Fruit fly (Drosophila melanogaster) whole organism, prepupa: ENCODE results near the gene Col4a1.

Experiments
- Blimp-1 ChIP-seq: fragments of 200-800 bp; sonication (Bioruptor generic); optimal IDR thresholded peaks from 3 replicates; lab custom pipeline; 2017; ENCODE audit warnings: missing biosample characterization, missing genetic modification characterization, mild to moderate bottlenecking, moderate library complexity, missing genetic modification reagents
- CG10631 ChIP-seq: fragments of 200-800 bp; sonication (Bioruptor generic); optimal IDR thresholded peaks from 2 replicates; lab custom pipeline; 2016; ENCODE audit warnings: missing biosample characterization, missing genetic modification characterization
- CG10669 ChIP-seq: fragments of 200-800 bp; sonication (Bioruptor generic); optimal IDR thresholded peaks from 3 replicates; lab custom pipeline; 2018; ENCODE audit warnings: missing biosample characterization, mild to moderate bottlenecking, missing genetic modification characterization, moderate library complexity
- CG11294 ChIP-seq: fragments of 200-800 bp; sonication (Bioruptor generic); IDR thresholded peaks from 2 replicates; pipeline ENCODE4 v1.3.6; 2022; ENCODE audit warnings: missing biosample characterization, missing genetic modification characterization
- CG11762 ChIP-seq: fragments of 200-800 bp; sonication (Bioruptor generic); optimal IDR thresholded peaks from 3 replicates; lab custom pipeline; 2016; ENCODE audit warnings: missing biosample characterization, missing genetic modification characterization; ENCODE audit not compliant: insufficient read depth
- CG1621 ChIP-seq: fragments of 200-800 bp; sonication (Bioruptor generic); optimal IDR thresholded peaks from 3 replicates; lab custom pipeline; 2018; ENCODE audit warnings: missing biosample characterization, mild to moderate bottlenecking, missing genetic modification characterization
- CG16779 ChIP-seq: fragments of 200-800 bp; sonication (Bioruptor generic); optimal IDR thresholded peaks from 3 replicates; lab custom pipeline; 2017; ENCODE audit warnings: missing biosample characterization, mild to moderate bottlenecking, missing genetic modification characterization
- CG3032 ChIP-seq: fragments of 200-800 bp; optimal IDR thresholded peaks from 2 replicates; lab custom pipeline; 2019; ENCODE audit warnings: missing biosample characterization, mild to moderate bottlenecking, missing genetic modification characterization, moderate library complexity
- CG31627 ChIP-seq: fragments of 200-800 bp; sonication (Bioruptor generic); optimal IDR thresholded peaks from 3 replicates; lab custom pipeline; 2016; ENCODE audit warnings: missing biosample characterization, missing genetic modification characterization
- CG32006 ChIP-seq: fragments of 200-800 bp; sonication (Bioruptor generic); optimal IDR thresholded peaks from 3 replicates; lab custom pipeline; 2017; ENCODE audit warnings: missing biosample characterization, mild to moderate bottlenecking, missing genetic modification characterization
- CG34406 ChIP-seq: fragments of 200-800 bp; sonication (Bioruptor generic); optimal IDR thresholded peaks from 3 replicates; lab custom pipeline; 2016; ENCODE audit warnings: missing biosample characterization, missing genetic modification characterization
- CG3919 ChIP-seq: fragments of 200-800 bp; sonication (Bioruptor generic); optimal IDR thresholded peaks from 3 replicates; lab custom pipeline; 2016; ENCODE audit warnings: missing biosample characterization, missing genetic modification characterization
- CG4318 ChIP-seq: fragments of 200-800 bp; sonication (Bioruptor generic); optimal IDR thresholded peaks from 3 replicates; lab custom pipeline; 2017; ENCODE audit warnings: missing biosample characterization, mild to moderate bottlenecking, missing genetic modification characterization
- CG6276 ChIP-seq: fragments of 200-800 bp; sonication (Bioruptor generic); optimal IDR thresholded peaks from 2 replicates; lab custom pipeline; 2017; ENCODE audit warnings: missing biosample characterization, mild to moderate bottlenecking, missing genetic modification characterization
- CG6808 ChIP-seq: fragments of 200-800 bp; sonication (Bioruptor generic); optimal IDR thresholded peaks from 3 replicates; lab custom pipeline; 2017; ENCODE audit warnings: missing biosample characterization, missing genetic modification characterization, mild to moderate bottlenecking, moderate library complexity, missing genetic modification reagents
- CG8119 ChIP-seq: fragments of 200-800 bp; sonication (Bioruptor generic); IDR thresholded peaks from 3 replicates; pipeline ENCODE4 v1.3.6; 2022; ENCODE audit warnings: missing biosample characterization, missing genetic modification characterization
- CG8632 ChIP-seq: fragments of 200-800 bp; sonication (Bioruptor generic); optimal IDR thresholded peaks from 3 replicates; lab custom pipeline; 2016; ENCODE audit warnings: missing biosample characterization, missing genetic modification characterization
- CG9139 ChIP-seq: fragments of 200-800 bp; sonication (Bioruptor generic); optimal IDR thresholded peaks from 3 replicates; lab custom pipeline; 2017; ENCODE audit warnings: missing biosample characterization, mild to moderate bottlenecking, missing genetic modification characterization
- Eip75B ChIP-seq: fragments of 200-800 bp; sonication (Bioruptor generic); optimal IDR thresholded peaks from 3 replicates; lab custom pipeline; 2016; ENCODE audit warnings: missing biosample characterization, missing genetic modification characterization
- Eip78C ChIP-seq: fragments of 200-800 bp; sonication (Bioruptor generic); peaks from one replicate; lab custom pipeline; 2016; ENCODE audit warnings: missing biosample characterization, missing genetic modification characterization
- Ets21C ChIP-seq: fragments of 200-800 bp; sonication (Bioruptor generic); optimal IDR thresholded peaks from 3 replicates; lab custom pipeline; 2016; ENCODE audit warnings: missing biosample characterization, missing genetic modification characterization
- Hr4 ChIP-seq: fragments of 200-800 bp; sonication (Bioruptor generic); optimal IDR thresholded peaks from 3 replicates; lab custom pipeline; 2016; ENCODE audit warnings: missing biosample characterization, missing genetic modification characterization
- Lpt ChIP-seq: fragments of 200-800 bp; sonication (Bioruptor generic); optimal IDR thresholded peaks from 3 replicates; lab custom pipeline; 2016; ENCODE audit warnings: missing biosample characterization, missing genetic modification characterization
- Met ChIP-seq: fragments of 200-800 bp; sonication (Bioruptor generic); optimal IDR thresholded peaks from 3 replicates; lab custom pipeline; 2016; ENCODE audit warnings: missing biosample characterization, missing genetic modification characterization
- OdsH ChIP-seq: fragments of 200-800 bp; sonication (Bioruptor generic); optimal IDR thresholded peaks from 3 replicates; lab custom pipeline; 2016; ENCODE audit warnings: missing biosample characterization, missing genetic modification characterization
- Smox ChIP-seq: fragments of 200-800 bp; sonication (Bioruptor generic); optimal IDR thresholded peaks from 3 replicates; lab custom pipeline; 2016; ENCODE audit warnings: missing biosample characterization, missing genetic modification characterization
- Sox102F ChIP-seq: fragments of 200-800 bp; sonication (Bioruptor generic); optimal IDR thresholded peaks from 2 replicates; lab custom pipeline; 2016; ENCODE audit warnings: missing biosample characterization, mild to moderate bottlenecking, missing genetic modification characterization
- Sox14 ChIP-seq: fragments of 200-800 bp; sonication (Bioruptor generic); optimal IDR thresholded peaks from 3 replicates; lab custom pipeline; 2016; ENCODE audit warnings: missing biosample characterization, missing genetic modification characterization
- Sox15 ChIP-seq: fragments of 200-800 bp; sonication (Bioruptor generic); optimal IDR thresholded peaks from 3 replicates; lab custom pipeline; 2016; ENCODE audit warnings: missing biosample characterization, missing genetic modification characterization
- acj6 ChIP-seq: fragments of 200-800 bp; sonication (Bioruptor generic); optimal IDR thresholded peaks from 3 replicates; lab custom pipeline; 2016; ENCODE audit warnings: missing biosample characterization, missing genetic modification characterization
- cyc ChIP-seq: fragments of 200-800 bp; sonication (Bioruptor generic); optimal IDR thresholded peaks from 3 replicates; lab custom pipeline; 2016; ENCODE audit warnings: missing biosample characterization, missing genetic modification characterization
- eg ChIP-seq: fragments of 200-800 bp; sonication (Bioruptor generic); IDR thresholded peaks from 3 replicates; pipeline ENCODE4 v1.3.6; 2022; ENCODE audit warnings: missing biosample characterization, missing genetic modification characterization
- esn ChIP-seq: fragments of 200-800 bp; sonication (Bioruptor generic); optimal IDR thresholded peaks from 2 replicates; lab custom pipeline; 2016; ENCODE audit warnings: missing biosample characterization, mild to moderate bottlenecking, missing genetic modification characterization, moderate library complexity
- fd59A ChIP-seq: fragments of 200-800 bp; sonication (Bioruptor generic); optimal IDR thresholded peaks from 2 replicates; lab custom pipeline; 2017; ENCODE audit warnings: missing biosample characterization, mild to moderate bottlenecking, missing genetic modification characterization, missing genetic modification reagents
- fd85E ChIP-seq: fragments of 200-800 bp; sonication (Bioruptor generic); optimal IDR thresholded peaks from 3 replicates; lab custom pipeline; 2016; ENCODE audit warnings: missing biosample characterization, missing genetic modification characterization
- fkh ChIP-seq: fragments of 200-800 bp; sonication (Bioruptor generic); optimal IDR thresholded peaks from 3 replicates; lab custom pipeline; 2017; ENCODE audit warnings: missing biosample characterization, mild to moderate bottlenecking, missing genetic modification characterization, moderate library complexity
- lz ChIP-seq: fragments of 200-800 bp; sonication (Bioruptor generic); optimal IDR thresholded peaks from 3 replicates; lab custom pipeline; 2016; ENCODE audit warnings: missing biosample characterization, missing genetic modification characterization
- net ChIP-seq: fragments of 200-800 bp; sonication (Bioruptor generic); optimal IDR thresholded peaks from 3 replicates; lab custom pipeline; 2016; ENCODE audit warnings: missing biosample characterization, missing genetic modification characterization
- salr ChIP-seq, 2 experiments: fragments of 200-800 bp; sonication (Bioruptor generic); optimal IDR thresholded peaks; 3 replicates each; lab custom pipeline; 2016 to 2018; ENCODE audit warnings: missing biosample characterization in 2 of 2, missing genetic modification characterization in 2 of 2, mild to moderate bottlenecking in 1 of 2
- ss ChIP-seq, 2 experiments: fragments of 200-800 bp; sonication (Bioruptor generic); optimal IDR thresholded peaks; 2 replicates in 1 of 2; 3 replicates in 1 of 2; lab custom pipeline; 2017 to 2018; ENCODE audit warnings: mild to moderate bottlenecking in 2 of 2, missing biosample characterization in 2 of 2, missing genetic modification characterization in 2 of 2, moderate library complexity in 1 of 2
- svp ChIP-seq: fragments of 200-800 bp; sonication (Bioruptor generic); peaks from one replicate; lab custom pipeline; 2016; ENCODE audit warnings: missing biosample characterization, missing genetic modification characterization
- topi ChIP-seq: fragments of 200-800 bp; sonication (Bioruptor generic); optimal IDR thresholded peaks from 3 replicates; lab custom pipeline; 2016; ENCODE audit warnings: missing biosample characterization, missing genetic modification characterization
- vri ChIP-seq: fragments of 200-800 bp; sonication (Bioruptor generic); optimal IDR thresholded peaks from 3 replicates; lab custom pipeline; 2016; ENCODE audit warnings: missing biosample characterization, mild to moderate bottlenecking, missing genetic modification characterization

Gene Col4a1

DNA sequence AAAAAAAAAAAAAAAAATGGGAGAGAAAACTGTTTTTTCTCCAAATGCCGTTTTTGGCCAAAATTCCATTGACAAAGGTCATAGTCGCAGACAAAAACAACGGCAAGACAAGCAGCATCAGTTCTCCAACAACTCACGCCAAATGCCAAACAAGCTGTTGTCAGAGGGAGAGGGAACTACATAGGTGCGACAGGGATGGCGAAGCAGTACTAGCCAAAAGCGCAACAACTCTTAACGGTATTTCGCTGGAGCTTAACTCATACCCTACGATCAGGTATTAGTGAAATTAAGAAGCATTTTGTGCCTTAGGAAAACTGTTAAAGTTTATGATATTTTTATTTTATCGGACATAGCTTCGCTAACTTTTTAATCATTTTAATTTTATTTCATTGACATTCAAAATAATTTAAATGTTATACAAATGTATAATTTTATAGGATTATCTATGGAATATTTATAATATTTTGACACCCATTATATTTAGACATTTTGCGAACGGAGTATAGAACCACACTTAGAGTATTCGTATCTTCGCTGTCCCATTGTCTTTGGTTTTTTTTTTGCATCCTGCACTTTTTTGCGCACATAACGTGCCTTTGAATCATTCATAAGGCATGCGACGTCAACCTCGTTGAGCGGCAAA is 50.9 kb downstream of the Col4a1 start (continued):
- TF ChIP-seq fkh (GFP tag; lab: Kevin White, UChicago) (no peak), Eip78C (peak; percentile 93), ss (GFP tag; optimal IDR thresholded peaks at IDR 0.05; lab: Kevin White, UChicago) (peak; percentile 87 to 90), vri (GFP tag; lab: Kevin White, UChicago) (no peak), svp (GFP tag; lab: Kevin White, UChicago) (no peak), Smox (no peak), CG10631 (GFP tag; lab: Kevin White, UChicago) (peak; percentile 83), Blimp-1 (GFP tag; lab: Kevin White, UChicago) (no peak), Eip75B (GFP tag; lab: Kevin White, UChicago) (peak; percentile 56)
- TF ChIP-seq, all 60 proteins: peak for 37

DNA sequence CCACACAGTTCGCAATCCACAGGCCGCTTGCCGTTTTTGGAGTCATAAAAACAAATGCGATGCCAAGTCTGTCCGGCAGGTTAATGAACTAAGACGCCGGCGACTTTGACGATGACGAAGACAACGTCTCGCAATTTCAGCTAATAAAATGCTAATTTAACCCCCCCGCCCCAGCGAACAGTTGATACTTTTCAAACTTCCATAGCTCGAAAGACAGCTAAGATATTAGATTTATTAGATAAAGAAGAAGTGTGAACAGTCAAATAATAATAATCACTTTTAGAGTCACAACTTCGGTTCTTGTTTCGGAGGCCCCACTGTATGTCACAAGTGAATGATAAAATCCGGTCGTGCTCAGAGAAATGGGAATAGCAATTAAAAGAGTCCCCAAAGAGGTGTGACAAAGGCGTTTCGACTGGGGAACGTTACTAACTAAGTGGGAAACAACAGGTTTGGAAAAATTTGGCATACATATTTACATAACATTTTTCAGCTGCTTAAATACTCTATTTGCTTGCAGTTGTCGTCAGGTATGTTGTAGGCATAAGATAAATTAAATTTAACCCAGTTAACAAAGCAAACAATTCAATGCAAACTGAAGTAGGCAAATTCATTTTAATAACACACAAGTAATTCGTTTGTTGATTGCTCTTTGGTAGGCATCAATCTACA is 55.3 kb downstream of the Col4a1 start:
- TF ChIP-seq lz (peak; percentile 52), CG11294 (GFP tag; lab: Robert Waterston, UW) (no peak), Eip78C (peak; percentile 29), esn (GFP tag; lab: Kevin White, UChicago) (peak; percentile 52), topi (GFP tag; lab: Kevin White, UChicago) (peak; percentile 24), vri (GFP tag; lab: Kevin White, UChicago) (peak; percentile 57), Eip75B (GFP tag; lab: Kevin White, UChicago) (no peak), Met (peak; percentile 47), fkh (GFP tag; lab: Kevin White, UChicago) (peak; percentile 12), Sox14 (GFP tag; lab: Kevin White, UChicago) (peak; percentile 33), CG8632 (GFP tag; lab: Kevin White, UChicago) (no peak), svp (GFP tag; lab: Kevin White, UChicago) (peak; percentile 43), CG32006 (peak; percentile 20), Ets21C (GFP tag; lab: Kevin White, UChicago) (peak; percentile 19), CG31627 (GFP tag; lab: Kevin White, UChicago) (peak; percentile 28)

DNA sequence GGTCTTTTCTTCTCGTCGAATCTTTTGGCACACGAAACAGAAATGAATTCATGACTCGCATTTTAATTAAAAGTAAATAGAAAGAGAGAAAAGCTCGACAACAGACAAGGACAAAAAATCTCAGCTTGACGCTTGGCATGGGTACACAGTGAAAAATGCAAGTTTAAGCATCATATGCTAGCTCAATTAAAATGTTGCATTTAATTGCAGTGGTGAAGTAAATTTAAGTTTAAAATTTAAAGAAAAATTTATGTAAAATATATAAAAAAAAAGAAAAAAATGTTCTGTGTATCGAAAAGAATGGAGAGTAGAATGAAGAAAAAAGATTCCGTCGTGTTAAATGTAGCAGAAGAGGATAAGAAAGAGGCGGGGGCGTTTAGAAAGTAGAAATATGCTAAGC is 56.2 kb downstream of the Col4a1 start:
- peak; percentile 31 for TF ChIP-seq OdsH (GFP tag; lab: Kevin White, UChicago)
- 0 out of 3 replicates have a peak, but pooled peaks have one; percentile 50 for TF ChIP-seq eg (GFP tag; lab: Robert Waterston, UW)
- TF ChIP-seq CG3032 (tag; lab: Kevin White, UChicago), result no peak
- TF ChIP-seq Smox, result no peak
- TF ChIP-seq CG11762 (GFP tag; lab: Kevin White, UChicago), result no peak
- TF ChIP-seq CG1621 (tag; lab: Kevin White, UChicago), result no peak
- TF ChIP-seq svp (GFP tag; lab: Kevin White, UChicago), result peak; percentile 73
- TF ChIP-seq CG10669, result no peak
- peak; percentile 43 for TF ChIP-seq Met
- peak; percentile 11 for TF ChIP-seq CG6276 (GFP tag; lab: Kevin White, UChicago)
- TF ChIP-seq Hr4 (GFP tag; lab: Kevin White, UChicago), result peak; percentile 51
- peak; percentile 19; the same call in 1 of the 2 replicates for TF ChIP-seq CG11294 (GFP tag; lab: Robert Waterston, UW)
- no peak for TF ChIP-seq Lpt (GFP tag; lab: Kevin White, UChicago)
- TF ChIP-seq Sox102F (GFP tag; lab: Kevin White, UChicago), result peak; percentile 18
- no peak for TF ChIP-seq fkh (GFP tag; lab: Kevin White, UChicago)
- no peak for TF ChIP-seq fd59A (GFP tag; lab: Kevin White, UChicago)
- no peak for TF ChIP-seq CG16779 (tag; lab: Kevin White, UChicago)
- no peak for TF ChIP-seq CG3919 (GFP tag; lab: Kevin White, UChicago)
- no peak for TF ChIP-seq CG9139 (GFP tag; lab: Kevin White, UChicago)
- no peak for TF ChIP-seq CG6808 (GFP tag; lab: Kevin White, UChicago)
- peak; percentile 12 for TF ChIP-seq CG4318 (GFP tag; lab: Kevin White, UChicago)
- TF ChIP-seq Sox15, result no peak
- peak; percentile 34 for TF ChIP-seq cyc (GFP tag; lab: Kevin White, UChicago)
- peak; percentile 49; the same call in 1 of the 3 replicates for TF ChIP-seq CG8119 (GFP tag; lab: Robert Waterston, UW)
- TF ChIP-seq CG34406, result peak; percentile 37
- peak; percentile 65 for TF ChIP-seq CG32006
- TF ChIP-seq fd85E, result no peak
- TF ChIP-seq ss (GFP tag; optimal IDR thresholded peaks at IDR 0.05; lab: Kevin White, UChicago), result no peak
- TF ChIP-seq CG31627 (GFP tag; lab: Kevin White, UChicago), result peak; percentile 20
- peak; percentile 7 for TF ChIP-seq lz
- peak in 1 of 2 experiments; percentile 9 for TF ChIP-seq salr (GFP tag; optimal IDR thresholded peaks at IDR 0.05; lab: Kevin White, UChicago)
- TF ChIP-seq net (GFP tag; lab: Kevin White, UChicago), result no peak
- no peak for TF ChIP-seq acj6
- peak; percentile 31 for TF ChIP-seq topi (GFP tag; lab: Kevin White, UChicago)
- TF ChIP-seq esn (GFP tag; lab: Kevin White, UChicago), result peak; percentile 49
